Worm (Caenorhabditis elegans): ENCODE data around the gene F07A11.1.

DNA sequence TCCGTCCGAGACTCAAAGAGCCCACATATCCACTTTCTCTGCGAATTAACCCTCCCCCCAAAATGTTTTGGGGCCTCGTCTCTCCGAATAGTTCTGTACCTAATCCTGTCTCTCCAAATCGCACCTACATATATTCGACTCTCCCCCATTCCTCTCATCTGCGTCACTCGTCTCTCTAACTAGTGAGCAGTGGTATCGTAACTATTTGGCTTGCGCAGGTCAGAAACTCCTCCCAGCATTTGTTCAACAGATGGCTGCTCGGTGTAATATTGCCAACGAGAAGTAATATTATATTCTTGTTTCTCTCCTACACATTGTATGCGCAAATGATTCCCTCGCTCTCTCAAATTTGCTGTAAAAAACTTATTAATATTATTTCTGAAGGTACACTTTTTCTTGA is 36.3 kb downstream of the F07A11.1 start, which contains the start of gene F54D5.24:
- TF ChIP-seq lin-13 (tag; optimal IDR thresholded peaks at IDR 0.05) (no peak), mep-1 (tag; optimal IDR thresholded peaks at IDR 0.05) (no peak), unc-62 (GFP tag; optimal IDR thresholded peaks at IDR 0.05) (no peak), nhr-28 (tag; optimal IDR thresholded peaks at IDR 0.05) (no peak)
